Worm (Caenorhabditis elegans): ENCODE measurements around the gene rpl-3.

rpl-3 gene

ce11 chrIII:3873424-3873823 lies 5.8 kb downstream of the rpl-3 start (continued):
- TF ChIP-seq ceh-82 (tag; optimal IDR thresholded peaks at IDR 0.05) (no peak), lin-14 (GFP tag; optimal IDR thresholded peaks at IDR 0.05) (peak; percentile 47), rnt-1 (tag; optimal IDR thresholded peaks at IDR 0.05) (no peak), pax-3 (tag; optimal IDR thresholded peaks at IDR 0.05) (no peak), aha-1 (tag; optimal IDR thresholded peaks at IDR 0.05) (no peak), hlh-17 (GFP tag; optimal IDR thresholded peaks at IDR 0.05; ENCODE audit: borderline replicate concordance) (no peak), fos-1 (tag; optimal IDR thresholded peaks at IDR 0.05) (no peak), efl-1 (optimal IDR thresholded peaks at IDR 0.05) (peak in 1 of 2 experiments; percentile 19), efl-1 (GFP tag; optimal IDR thresholded peaks at IDR 0.05 in 1 of 2) (peak in 1 of 2 experiments; percentile 78), snu-23 (GFP tag; optimal IDR thresholded peaks at IDR 0.05) (peak; percentile 13), zag-1 (tag; optimal IDR thresholded peaks at IDR 0.05) (no peak), sptf-1 (tag; optimal IDR thresholded peaks at IDR 0.05) (no peak), hpl-2 (GFP tag; optimal IDR thresholded peaks at IDR 0.05) (no peak), lin-13 (GFP tag; optimal IDR thresholded peaks at IDR 0.05) (no peak), unc-62 (GFP tag; optimal IDR thresholded peaks at IDR 0.05) (no peak), isw-1 (GFP tag; IDR thresholded peaks at IDR 0.05) (no peak), grh-1 (GFP tag; IDR thresholded peaks at IDR 0.05) (no peak), pag-3 (tag; optimal IDR thresholded peaks at IDR 0.05; ENCODE audit: borderline replicate concordance, insufficient read depth) (no peak), ets-5 (GFP tag; IDR thresholded peaks at IDR 0.05) (no peak), elt-3 (tag; optimal IDR thresholded peaks at IDR 0.05) (no peak), C34B4.2 (tag; optimal IDR thresholded peaks at IDR 0.05) (no peak), jun-1 (tag; optimal IDR thresholded peaks at IDR 0.05) (no peak)

- TF ChIP-seq jun-1 (tag; optimal IDR thresholded peaks at IDR 0.05) (no peak), unc-130 (tag; optimal IDR thresholded peaks at IDR 0.05) (no peak), blmp-1 (tag; optimal IDR thresholded peaks at IDR 0.05) (peak; percentile 14)
Observed at ce11 chrIII:3874492-3874891, 6.8 kb downstream of the rpl-3 start.

- TF ChIP-seq ceh-88 (GFP tag; IDR thresholded peaks at IDR 0.05) (no peak), elt-2 (tag; optimal IDR thresholded peaks at IDR 0.05) (peak; percentile 8), lin-35 (GFP tag; optimal IDR thresholded peaks at IDR 0.05) (peak in 1 of 2 experiments; percentile 34), nhr-90 (tag; optimal IDR thresholded peaks at IDR 0.05; ENCODE audit: poor library complexity) (no peak)
Observed at ce11 chrIII:3874895-3875294, 7.2 kb downstream of the rpl-3 start.

ce11 chrIII:3875608-3876007 lies 8.0 kb downstream of the rpl-3 start:
- TF ChIP-seq snu-23 (GFP tag; optimal IDR thresholded peaks at IDR 0.05) (peak; percentile 66), nhr-20 (tag; optimal IDR thresholded peaks at IDR 0.05) (peak; percentile 79), mep-1 (tag; optimal IDR thresholded peaks at IDR 0.05) (peak; percentile 61), sup-37 (GFP tag; optimal IDR thresholded peaks at IDR 0.05) (no peak), C16A3.4 (tag; optimal IDR thresholded peaks at IDR 0.05) (peak; percentile 4), efl-3 (GFP tag; optimal IDR thresholded peaks at IDR 0.05) (no peak), nhr-85 (tag) (peak; percentile 90), elt-3 (tag; optimal IDR thresholded peaks at IDR 0.05) (peak in 2 of 6 experiments; percentile 48 to 94), vab-15 (tag; optimal IDR thresholded peaks at IDR 0.05) (no peak), lin-14 (GFP tag; optimal IDR thresholded peaks at IDR 0.05) (peak; percentile 62), unc-98 (GFP tag; IDR thresholded peaks at IDR 0.05) (no peak), nhr-19 (GFP tag; conservative IDR thresholded peaks at IDR 0.05) (peak; percentile 69), lin-35 (GFP tag; optimal IDR thresholded peaks at IDR 0.05) (peak in 1 of 2 experiments; percentile 80), dpl-1 (GFP tag; optimal IDR thresholded peaks at IDR 0.05) (peak in 1 of 3 experiments; percentile 21), sptf-1 (tag; optimal IDR thresholded peaks at IDR 0.05) (no peak), nhr-11 (tag; optimal IDR thresholded peaks at IDR 0.05) (no peak), blmp-1 (tag; optimal IDR thresholded peaks at IDR 0.05) (peak; percentile 75), tbx-2 (tag; optimal IDR thresholded peaks at IDR 0.05) (peak; percentile 56), ceh-82 (tag; optimal IDR thresholded peaks at IDR 0.05) (no peak), snpc-4 (tag; optimal IDR thresholded peaks at IDR 0.05) (no peak), pax-3 (tag; optimal IDR thresholded peaks at IDR 0.05) (no peak), tlp-1 (tag; optimal IDR thresholded peaks at IDR 0.05) (no peak), mdl-1 (tag; optimal IDR thresholded peaks at IDR 0.05) (peak in 1 of 2 experiments; percentile 68), elt-2 (tag; optimal IDR thresholded peaks at IDR 0.05) (peak; percentile 44), nhr-71 (tag; optimal IDR thresholded peaks at IDR 0.05) (peak; percentile 70), nhr-47 (tag; optimal IDR thresholded peaks at IDR 0.05) (peak; percentile 24), unc-130 (tag; optimal IDR thresholded peaks at IDR 0.05) (peak; percentile 10), efl-1 (optimal IDR thresholded peaks at IDR 0.05) (no peak), efl-1 (GFP tag; optimal IDR thresholded peaks at IDR 0.05 in 1 of 2) (peak in 1 of 2 experiments; percentile 85)

All from whole organism, L1 larva.